Worm (Caenorhabditis elegans): ENCODE data around the gene ser-4.
A peak's percentile ranks its signal among the peaks of the same experiment; 100 is the strongest.

The ser-4 gene

ce11 chrIII:1674760-1675159 is 58.1 kb downstream of the ser-4 start:
- TF ChIP-seq tlf-1 (GFP tag; optimal IDR thresholded peaks at IDR 0.05): no peak
- TF ChIP-seq atf-7 (tag; optimal IDR thresholded peaks at IDR 0.05): no peak
- no peak; the same call in 1 of the 2 replicates for TF ChIP-seq cebp-1 (GFP tag; IDR thresholded peaks at IDR 0.05)
- TF ChIP-seq cebp-1 (tag; optimal IDR thresholded peaks at IDR 0.05): peak; percentile 93
- TF ChIP-seq attf-3 (GFP tag; conservative IDR thresholded peaks at IDR 0.05): no peak
- no peak for TF ChIP-seq F23B12.7 (tag; optimal IDR thresholded peaks at IDR 0.05; ENCODE audit: insufficient read depth)
- no peak for TF ChIP-seq pha-4 (tag; optimal IDR thresholded peaks at IDR 0.05)

ce11 chrIII:1673320-1673719 is 59.6 kb downstream of the ser-4 start:
- TF ChIP-seq attf-6 (GFP tag; IDR thresholded peaks at IDR 0.05) (no peak), cebp-1 (GFP tag; IDR thresholded peaks at IDR 0.05) (peak; percentile 34; the same call in 1 of the 2 replicates), cebp-1 (tag; optimal IDR thresholded peaks at IDR 0.05) (peak; percentile 91)

Measured in whole organism, young adult.